Fruit fly (Drosophila melanogaster) S2 (cell line): Measurements from ENCODE around the gene Rad23.

Experiments
- CG8478 ChIP-seq: fragments of >200 bp; optimal IDR thresholded peaks from 2 replicates; lab custom pipeline; 2018
- CTCF ChIP-seq, 2 experiments: fragments of >200 bp; optimal IDR thresholded peaks; 2 replicates each; lab custom pipeline; 2018

dm6 chr4:336021-336420 lies 28.1 kb downstream of the Rad23 start:
- TF ChIP-seq CTCF (optimal IDR thresholded peaks at IDR 0.05; lab: Kevin White, UChicago) (no peak), CG8478 (lab: Kevin White, UChicago) (no peak)
